Worm (Caenorhabditis elegans) whole organism, L3 larva: Measurements from ENCODE around the gene clec-223.
A peak's percentile ranks its signal among the peaks of the same experiment; 100 is the strongest.

Source experiments
- R02D3.7 ChIP-seq: fragments of 150-350 bp; optimal IDR thresholded peaks from 2 replicates; lab custom pipeline; 2014; ENCODE audit warnings: missing biosample characterization, missing genetic modification characterization
- aly-2 ChIP-seq: fragments of 150-350 bp; optimal IDR thresholded peaks from 2 replicates; lab custom pipeline; 2014; ENCODE audit warnings: missing biosample characterization, missing genetic modification characterization
- ama-1 ChIP-seq: fragments of 150-350 bp; optimal IDR thresholded peaks from 2 replicates; lab custom pipeline; 2018
- ceh-16 ChIP-seq: sonication (generic microtip); optimal IDR thresholded peaks from 2 replicates; lab custom pipeline; 2017; ENCODE audit warnings: missing biosample characterization, missing genetic modification characterization
- ceh-28 ChIP-seq: fragments of 150-350 bp; optimal IDR thresholded peaks from 2 replicates; lab custom pipeline; 2014; ENCODE audit warnings: missing biosample characterization, missing genetic modification reagents, missing genetic modification characterization
- ceh-82 ChIP-seq: fragments of 150-350 bp; optimal IDR thresholded peaks from 2 replicates; lab custom pipeline; 2014; ENCODE audit warnings: missing biosample characterization, missing genetic modification characterization
- daf-12 ChIP-seq: fragments of 150-350 bp; optimal IDR thresholded peaks from 2 replicates; lab custom pipeline; 2014; ENCODE audit warnings: missing biosample characterization, missing genetic modification reagents, missing genetic modification characterization
- elt-1 ChIP-seq: fragments of 150-350 bp; optimal IDR thresholded peaks from 2 replicates; lab custom pipeline; 2014; ENCODE audit warnings: missing biosample characterization, missing genetic modification characterization
- elt-2 ChIP-seq: sonication (generic microtip); optimal IDR thresholded peaks from 2 replicates; lab custom pipeline; 2016; ENCODE audit warnings: missing genetic modification reagents, mild to moderate bottlenecking, missing genetic modification characterization, missing compliant biosample characterization
- fkh-10 ChIP-seq: sonication (generic microtip); optimal IDR thresholded peaks from 2 replicates; lab custom pipeline; 2017; ENCODE audit warnings: missing biosample characterization, missing genetic modification reagents, missing genetic modification characterization
- fos-1 ChIP-seq: fragments of 150-350 bp; optimal IDR thresholded peaks from 2 replicates; lab custom pipeline; 2014; ENCODE audit warnings: missing biosample characterization, missing genetic modification characterization
- hmg-11 ChIP-seq: sonication (generic microtip); optimal IDR thresholded peaks from 2 replicates; lab custom pipeline; 2016; ENCODE audit warnings: missing genetic modification characterization, missing compliant biosample characterization
- jun-1 ChIP-seq: fragments of 150-350 bp; optimal IDR thresholded peaks from 2 replicates; lab custom pipeline; 2014; ENCODE audit warnings: missing biosample characterization, missing genetic modification reagents, missing genetic modification characterization
- lin-15B ChIP-seq: fragments of 150-350 bp; optimal IDR thresholded peaks from 2 replicates; lab custom pipeline; 2014; ENCODE audit warnings: missing biosample characterization, missing genetic modification characterization
- lin-39 ChIP-seq: fragments of 150-350 bp; optimal IDR thresholded peaks from 2 replicates; lab custom pipeline; 2018; ENCODE audit warnings: missing biosample characterization, missing genetic modification reagents, missing genetic modification characterization
- lsy-12 ChIP-seq: sonication (generic microtip); optimal IDR thresholded peaks from 2 replicates; lab custom pipeline; 2016; ENCODE audit warnings: mild to moderate bottlenecking, missing genetic modification characterization, missing compliant biosample characterization
- mml-1 ChIP-seq: fragments of 150-350 bp; sonication (generic microtip); optimal IDR thresholded peaks from 3 replicates; lab custom pipeline; 2014; ENCODE audit warnings: missing biosample characterization, missing genetic modification characterization
- nfya-1 ChIP-seq: sonication (generic microtip); optimal IDR thresholded peaks from 2 replicates; lab custom pipeline; 2017; ENCODE audit warnings: missing genetic modification characterization, mild to moderate bottlenecking, missing compliant biosample characterization, antibody characterized with exemption, moderate library complexity; ENCODE audit not compliant: insufficient read depth
- nhr-11 ChIP-seq: fragments of 150-350 bp; optimal IDR thresholded peaks from 2 replicates; lab custom pipeline; 2014; ENCODE audit warnings: missing biosample characterization, missing genetic modification characterization
- nhr-12 ChIP-seq: fragments of 150-350 bp; optimal IDR thresholded peaks from 2 replicates; lab custom pipeline; 2014; ENCODE audit warnings: missing biosample characterization, missing genetic modification characterization
- nhr-23 ChIP-seq: fragments of 150-350 bp; optimal IDR thresholded peaks from 2 replicates; lab custom pipeline; 2014; ENCODE audit warnings: missing biosample characterization, missing genetic modification reagents, missing genetic modification characterization
- nhr-25 ChIP-seq: sonication (generic microtip); optimal IDR thresholded peaks from 2 replicates; lab custom pipeline; 2017; ENCODE audit warnings: missing biosample characterization, missing genetic modification characterization
- nhr-43 ChIP-seq: sonication (generic microtip); optimal IDR thresholded peaks from 2 replicates; lab custom pipeline; 2016; ENCODE audit warnings: mild to moderate bottlenecking, missing genetic modification characterization, missing compliant biosample characterization; ENCODE audit not compliant: poor library complexity, severe bottlenecking
- nhr-76 ChIP-seq: fragments of 150-350 bp; sonication (generic microtip); optimal IDR thresholded peaks from 5 replicates; lab custom pipeline; 2014; ENCODE audit warnings: missing biosample characterization, missing genetic modification characterization
- nhr-77 ChIP-seq: fragments of 150-350 bp; optimal IDR thresholded peaks from 2 replicates; lab custom pipeline; 2014; ENCODE audit warnings: missing biosample characterization, missing genetic modification characterization
- pha-4 ChIP-seq: fragments of 150-350 bp; optimal IDR thresholded peaks from 2 replicates; lab custom pipeline; 2014; ENCODE audit warnings: missing biosample characterization, missing genetic modification reagents, missing genetic modification characterization
- pqm-1 ChIP-seq: fragments of 150-350 bp; optimal IDR thresholded peaks from 2 replicates; lab custom pipeline; 2017; ENCODE audit warnings: missing biosample characterization, missing genetic modification characterization, inconsistent platforms
- skn-1 ChIP-seq: fragments of 150-350 bp; optimal IDR thresholded peaks from 2 replicates; lab custom pipeline; 2014; ENCODE audit warnings: missing biosample characterization, missing genetic modification characterization
- snpc-4 ChIP-seq: fragments of 150-350 bp; optimal IDR thresholded peaks from 2 replicates; lab custom pipeline; 2014; ENCODE audit warnings: missing biosample characterization, missing genetic modification characterization
- tbx-2 ChIP-seq: sonication (generic microtip); optimal IDR thresholded peaks from 2 replicates; lab custom pipeline; 2016; ENCODE audit warnings: mild to moderate bottlenecking, missing genetic modification characterization, missing compliant biosample characterization
- unc-39 ChIP-seq: sonication (generic microtip); optimal IDR thresholded peaks from 4 replicates; lab custom pipeline; 2017; ENCODE audit warnings: missing biosample characterization, missing genetic modification characterization
- unc-62 ChIP-seq: fragments of 150-350 bp; sonication (generic microtip); optimal IDR thresholded peaks from 4 replicates; lab custom pipeline; 2014; ENCODE audit warnings: missing biosample characterization, missing genetic modification reagents, missing genetic modification characterization
- zag-1 ChIP-seq: fragments of 150-350 bp; optimal IDR thresholded peaks from 2 replicates; lab custom pipeline; 2014; ENCODE audit warnings: missing biosample characterization, missing genetic modification characterization
- ztf-11 ChIP-seq: fragments of 150-350 bp; optimal IDR thresholded peaks from 2 replicates; lab custom pipeline; 2014; ENCODE audit warnings: missing biosample characterization, missing genetic modification characterization
- ztf-4 ChIP-seq: fragments of 150-350 bp; optimal IDR thresholded peaks from 2 replicates; lab custom pipeline; 2014; ENCODE audit warnings: missing biosample characterization, missing genetic modification characterization

The clec-223 gene

DNA sequence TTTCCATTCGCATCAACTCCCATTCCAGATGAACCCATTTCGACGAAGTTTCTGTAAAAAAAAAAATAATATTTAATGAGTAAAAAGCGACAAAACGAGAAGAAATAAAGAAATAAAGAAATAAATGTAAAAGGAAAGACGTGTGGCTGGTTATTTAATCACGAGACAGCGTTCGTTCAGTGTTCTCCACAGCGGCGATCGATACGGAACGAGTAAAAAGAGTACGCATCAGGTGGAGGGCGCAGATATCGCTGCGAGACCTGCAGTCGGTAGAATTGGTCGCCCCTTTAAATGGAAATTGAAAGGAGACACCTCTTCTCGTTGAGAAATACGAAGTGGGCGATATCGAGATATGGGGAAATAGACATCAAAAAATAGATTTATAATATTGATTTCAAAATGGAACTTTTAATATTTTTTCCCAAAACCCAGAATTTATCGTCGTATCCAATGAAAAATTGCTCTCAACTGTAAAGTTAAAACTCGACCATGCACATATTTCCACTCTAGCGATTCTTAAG is 44.2 kb upstream of the clec-223 start, which contains the start of gene pqn-70 (continued):
- TF ChIP-seq lsy-12 (peak; percentile 85), nfya-1 (tag; lab: Kevin White, UChicago) (peak; percentile 93), ceh-28 (tag; lab: Kevin White, UChicago) (peak; percentile 94), fkh-10 (GFP tag; lab: Kevin White, UChicago) (peak; percentile 29), pqm-1 (tag; lab: Kevin White, UChicago) (peak; percentile 51), fos-1 (no peak), nhr-76 (no peak), skn-1 (peak; percentile 51)

- TF ChIP-seq ama-1 = no peak
- peak; percentile 30 for TF ChIP-seq nhr-43 (tag; lab: Kevin White, UChicago)
- no peak for TF ChIP-seq ceh-28 (tag; lab: Kevin White, UChicago)
- no peak for TF ChIP-seq daf-12 (tag; lab: Kevin White, UChicago)
- no peak for TF ChIP-seq tbx-2 (tag; lab: Kevin White, UChicago)
Observed at ce11 chrV:11231177-11231576, 41.8 kb upstream of the clec-223 start.

DNA sequence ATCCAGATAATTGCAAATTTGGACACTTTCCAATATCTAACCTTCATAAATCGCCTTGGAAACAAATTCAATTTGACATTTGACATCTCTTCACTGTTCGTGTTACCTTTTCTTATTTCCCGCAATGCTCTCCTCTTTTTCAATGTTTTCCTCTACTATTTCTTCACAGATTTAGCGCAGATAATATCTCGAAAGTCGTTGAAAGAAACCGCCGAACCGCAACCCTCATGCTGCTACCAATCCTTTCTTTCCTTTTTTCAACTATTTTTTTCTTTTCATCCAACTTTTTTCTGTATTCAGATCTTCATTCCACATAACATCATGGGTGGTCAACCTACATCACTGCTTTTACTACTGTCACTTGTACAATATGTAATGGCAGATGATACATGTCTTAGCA is 38.6 kb upstream of the clec-223 start, which contains the start of gene T19B10.5:
T19B10.5 (plus strand) TSS at position 301 of the 400 bp plus-strand sequence.
- TF ChIP-seq nhr-77 (tag; lab: Kevin White, UChicago) = no peak
- TF ChIP-seq ceh-82 (tag; lab: Kevin White, UChicago) = no peak
- TF ChIP-seq snpc-4 (tag; lab: Kevin White, UChicago) = no peak
- no peak for TF ChIP-seq mml-1 (tag; lab: Kevin White, UChicago)
- no peak for TF ChIP-seq nhr-12 (tag; lab: Kevin White, UChicago)
- TF ChIP-seq ceh-28 (tag; lab: Kevin White, UChicago) = no peak

- TF ChIP-seq ztf-11 (tag; lab: Kevin White, UChicago) = no peak
- no peak for TF ChIP-seq hmg-11 (tag; lab: Kevin White, UChicago)
- peak; percentile 98 for TF ChIP-seq elt-2
- TF ChIP-seq jun-1 (tag; lab: Kevin White, UChicago) = no peak
- TF ChIP-seq pqm-1 (tag; lab: Kevin White, UChicago) = peak; percentile 52
- no peak for TF ChIP-seq ztf-4 (tag; lab: Kevin White, UChicago)
Observed at ce11 chrV:11235876-11236275, 37.1 kb upstream of the clec-223 start.

- TF ChIP-seq lin-39 (tag; lab: Kevin White, UChicago) (peak; percentile 57), nhr-23 (peak; percentile 47), jun-1 (tag; lab: Kevin White, UChicago) (no peak), pha-4 (tag; lab: Kevin White, UChicago) (peak; percentile 67), ceh-28 (tag; lab: Kevin White, UChicago) (no peak), nhr-25 (peak; percentile 52), ceh-82 (tag; lab: Kevin White, UChicago) (peak; percentile 61), R02D3.7 (tag; lab: Kevin White, UChicago) (peak; percentile 98), elt-2 (peak; percentile 53), nhr-43 (tag; lab: Kevin White, UChicago) (peak; percentile 60), snpc-4 (tag; lab: Kevin White, UChicago) (peak; percentile 60), fos-1 (no peak), elt-1 (tag; lab: Kevin White, UChicago) (no peak), lin-15B (tag; lab: Kevin White, UChicago) (peak; percentile 55)
Observed at ce11 chrV:11239187-11239725, 33.7 kb upstream of the clec-223 start, which contains the start of the genes dvc-1 and ima-1. TSS of gene dvc-1 (minus strand) at chrV:11239331. TSS of gene ima-1 (plus strand) at chrV:11239675.

DNA sequence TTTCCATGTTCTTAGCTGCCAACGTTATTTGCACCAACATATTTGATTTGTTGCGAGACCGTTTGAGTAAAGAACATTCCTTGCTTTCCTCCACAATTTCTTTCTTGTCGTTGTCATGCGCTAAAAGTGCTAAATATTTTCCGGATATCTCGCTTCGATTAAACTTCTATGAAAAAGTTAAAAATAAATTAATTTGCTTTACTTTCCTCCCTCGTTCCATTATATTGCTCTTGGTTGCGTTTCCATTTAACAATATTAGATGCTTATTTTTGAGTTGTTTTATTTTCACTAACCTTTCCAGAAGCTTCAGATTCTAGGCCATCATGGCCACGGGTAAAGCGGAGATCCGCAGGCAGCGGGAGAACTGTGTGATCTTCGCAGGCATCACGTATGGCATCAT is 31.4 kb upstream of the clec-223 start, which contains the start of gene pgap-1:
pgap-1 (plus strand) TSS at position 301 of the 400 bp plus-strand sequence.
- TF ChIP-seq nhr-76 (no peak), aly-2 (no peak), fkh-10 (GFP tag; lab: Kevin White, UChicago) (no peak), unc-62 (no peak), mml-1 (tag; lab: Kevin White, UChicago) (no peak), pqm-1 (tag; lab: Kevin White, UChicago) (no peak), zag-1 (tag; lab: Kevin White, UChicago) (no peak), nhr-11 (tag; lab: Kevin White, UChicago) (no peak), fos-1 (no peak), ceh-16 (no peak), unc-39 (no peak), nhr-77 (tag; lab: Kevin White, UChicago) (no peak), hmg-11 (tag; lab: Kevin White, UChicago) (no peak)
